Worm (Caenorhabditis elegans) whole organism, dauer: Measurements from ENCODE around the gene Y55D9A.2.
"Not testable (repeated sequence)": the region's sequence is repeated elsewhere in the genome, so short reads cannot be mapped to it uniquely, and the experiment has no call there.

Experiments used
- unc-62 ChIP-seq: sonication (generic microtip); optimal IDR thresholded peaks from 2 replicates; lab custom pipeline; 2017; ENCODE audit warnings: missing biosample characterization, missing genetic modification reagents, missing genetic modification characterization

Gene Y55D9A.2

ce11 chrIV:12605401-12605800 lies at the start of gene Y55D9A.2:
Gene Y55D9A.2, minus strand, starts transcription at chrIV:12605431.
- no peak for TF ChIP-seq unc-62 (GFP tag; lab: Kevin White, UChicago)

- no peak for TF ChIP-seq unc-62 (GFP tag; lab: Kevin White, UChicago)
Measured at ce11 chrIV:12653094-12653493, 47.9 kb upstream of the Y55D9A.2 start, which contains the start of the genes wdfy-3 and C26H9A.4. Gene wdfy-3, plus strand, starts transcription at chrIV:12653401. Gene C26H9A.4, plus strand, starts transcription at chrIV:12653410.

- TF ChIP-seq unc-62 (GFP tag; lab: Kevin White, UChicago) = no peak
Measured at ce11 chrIV:12651570-12651969, 46.3 kb upstream of the Y55D9A.2 start.

- TF ChIP-seq unc-62 (GFP tag; lab: Kevin White, UChicago) = no peak
Measured at ce11 chrIV:12650597-12650996, 45.4 kb upstream of the Y55D9A.2 start.

ce11 chrIV:12640875-12641860 lies 35.9 kb upstream of the Y55D9A.2 start:
- no peak for TF ChIP-seq unc-62 (GFP tag; lab: Kevin White, UChicago)

- TF ChIP-seq unc-62 (GFP tag; lab: Kevin White, UChicago) = no peak
Measured at ce11 chrIV:12640137-12640536, 34.9 kb upstream of the Y55D9A.2 start, which contains the start of gene vha-7. Gene vha-7, plus strand, starts transcription at chrIV:12640462.

ce11 chrIV:12639311-12639710 lies 34.1 kb upstream of the Y55D9A.2 start, which contains the start of gene C26H9A.3:
Gene C26H9A.3, minus strand, starts transcription at chrIV:12639411.
- not testable (repeated sequence) for TF ChIP-seq unc-62 (GFP tag; lab: Kevin White, UChicago)

ce11 chrIV:12637340-12637739 lies 32.1 kb upstream of the Y55D9A.2 start:
- TF ChIP-seq unc-62 (GFP tag; lab: Kevin White, UChicago) = no peak

ce11 chrIV:12633825-12634224 lies 28.6 kb upstream of the Y55D9A.2 start:
- TF ChIP-seq unc-62 (GFP tag; lab: Kevin White, UChicago) = no peak

ce11 chrIV:12632430-12632829 lies 27.2 kb upstream of the Y55D9A.2 start:
- no peak for TF ChIP-seq unc-62 (GFP tag; lab: Kevin White, UChicago)

- TF ChIP-seq unc-62 (GFP tag; lab: Kevin White, UChicago) = no peak
Measured at ce11 chrIV:12630922-12631321, 25.7 kb upstream of the Y55D9A.2 start, which contains the start of gene ark-1. Gene ark-1, minus strand, starts transcription at chrIV:12631022.

ce11 chrIV:12620921-12621320 lies 15.7 kb upstream of the Y55D9A.2 start:
- no peak for TF ChIP-seq unc-62 (GFP tag; lab: Kevin White, UChicago)

- TF ChIP-seq unc-62 (GFP tag; lab: Kevin White, UChicago) = no peak
Measured at ce11 chrIV:12618877-12619276, 13.6 kb upstream of the Y55D9A.2 start.

ce11 chrIV:12617934-12618333 lies 12.7 kb upstream of the Y55D9A.2 start:
- TF ChIP-seq unc-62 (GFP tag; lab: Kevin White, UChicago) = no peak

- no peak for TF ChIP-seq unc-62 (GFP tag; lab: Kevin White, UChicago)
Measured at ce11 chrIV:12616943-12617689, 11.9 kb upstream of the Y55D9A.2 start.
